Worm (Caenorhabditis elegans) whole organism, late embryonic: ENCODE results near the gene lury-1.

Experiments used
- C08G9.2 ChIP-seq: sonication (generic microtip); optimal IDR thresholded peaks from 2 replicates; lab custom pipeline; 2016; ENCODE audit warnings: mild to moderate bottlenecking, missing genetic modification characterization, moderate library complexity, missing compliant biosample characterization
- C38D4.7 ChIP-seq: fragments of 200-800 bp; sonication (Bioruptor generic); optimal IDR thresholded peaks from 2 replicates; lab custom pipeline; 2018; ENCODE audit warnings: mild to moderate bottlenecking, missing genetic modification characterization, moderate library complexity, missing compliant biosample characterization
- K02D7.2 ChIP-seq: sonication (generic microtip); optimal IDR thresholded peaks from 2 replicates; lab custom pipeline; 2017; ENCODE audit warnings: mild to moderate bottlenecking, missing genetic modification characterization, missing compliant biosample characterization
- K09A11.1 ChIP-seq: sonication (generic microtip); optimal IDR thresholded peaks from 2 replicates; lab custom pipeline; 2017; ENCODE audit warnings: antibody characterized with exemption, mild to moderate bottlenecking, missing genetic modification characterization, missing compliant biosample characterization; ENCODE audit not compliant: insufficient read depth
- Y22D7AL.16 ChIP-seq: sonication (generic microtip); optimal IDR thresholded peaks from 2 replicates; lab custom pipeline; 2016; ENCODE audit warnings: missing genetic modification characterization, missing compliant biosample characterization
- ahr-1 ChIP-seq: sonication (generic microtip); optimal IDR thresholded peaks from 2 replicates; lab custom pipeline; 2016; ENCODE audit warnings: missing genetic modification characterization, missing compliant biosample characterization
- ceh-14 ChIP-seq: sonication (generic microtip); optimal IDR thresholded peaks from 2 replicates; lab custom pipeline; 2016; ENCODE audit warnings: missing genotype, missing genetic modification characterization, missing compliant biosample characterization
- ceh-18 ChIP-seq: sonication (generic microtip); optimal IDR thresholded peaks from 2 replicates; lab custom pipeline; 2016; ENCODE audit warnings: missing genetic modification characterization, missing compliant biosample characterization
- ceh-2 ChIP-seq: sonication (generic microtip); optimal IDR thresholded peaks from 2 replicates; lab custom pipeline; 2016; ENCODE audit warnings: missing genotype, missing genetic modification characterization, missing compliant biosample characterization
- ceh-24 ChIP-seq: sonication (generic microtip); optimal IDR thresholded peaks from 2 replicates; lab custom pipeline; 2016; ENCODE audit warnings: mild to moderate bottlenecking, missing genetic modification characterization, missing compliant biosample characterization
- ceh-31 ChIP-seq: sonication (generic microtip); optimal IDR thresholded peaks from 2 replicates; lab custom pipeline; 2016; ENCODE audit warnings: missing genetic modification characterization, missing compliant biosample characterization
- ceh-48 ChIP-seq: sonication (generic microtip); optimal IDR thresholded peaks from 2 replicates; lab custom pipeline; 2016; ENCODE audit warnings: missing genetic modification characterization, inconsistent platforms, missing compliant biosample characterization
- dmd-4 ChIP-seq: sonication (generic microtip); optimal IDR thresholded peaks from 2 replicates; lab custom pipeline; 2016; ENCODE audit warnings: borderline replicate concordance, missing genetic modification characterization, missing compliant biosample characterization
- dve-1 ChIP-seq: sonication (generic microtip); optimal IDR thresholded peaks from 2 replicates; lab custom pipeline; 2017; ENCODE audit warnings: antibody characterized with exemption, mild to moderate bottlenecking, missing genetic modification characterization, missing compliant biosample characterization
- elt-4 ChIP-seq: sonication (generic microtip); optimal IDR thresholded peaks from 2 replicates; lab custom pipeline; 2016; ENCODE audit warnings: missing genetic modification characterization, missing compliant biosample characterization
- ets-4 ChIP-seq: sonication (generic microtip); optimal IDR thresholded peaks from 2 replicates; lab custom pipeline; 2016; ENCODE audit warnings: missing genetic modification characterization, missing compliant biosample characterization
- eyg-1 ChIP-seq: sonication (generic microtip); optimal IDR thresholded peaks from 2 replicates; lab custom pipeline; 2016; ENCODE audit warnings: missing genotype, missing genetic modification characterization, missing compliant biosample characterization
- gmeb-2 ChIP-seq: sonication (generic microtip); optimal IDR thresholded peaks from 2 replicates; lab custom pipeline; 2016; ENCODE audit warnings: missing genetic modification characterization, inconsistent platforms, missing compliant biosample characterization
- hlh-13 ChIP-seq: fragments of 200-800 bp; sonication (Bioruptor generic); optimal IDR thresholded peaks from 2 replicates; lab custom pipeline; 2018; ENCODE audit warnings: mild to moderate bottlenecking, missing genetic modification characterization, missing compliant biosample characterization
- hlh-15 ChIP-seq: sonication (generic microtip); optimal IDR thresholded peaks from 2 replicates; lab custom pipeline; 2016; ENCODE audit warnings: missing genetic modification characterization, missing compliant biosample characterization
- hlh-30 ChIP-seq: sonication (generic microtip); optimal IDR thresholded peaks from 2 replicates; lab custom pipeline; 2017; ENCODE audit warnings: antibody characterized with exemption, missing genetic modification characterization, missing compliant biosample characterization; ENCODE audit not compliant: insufficient read depth
- mec-3 ChIP-seq: sonication (generic microtip); optimal IDR thresholded peaks from 2 replicates; lab custom pipeline; 2016; ENCODE audit warnings: borderline replicate concordance, missing genetic modification characterization, missing compliant biosample characterization
- nfya-1 ChIP-seq: sonication (generic microtip); optimal IDR thresholded peaks from 2 replicates; lab custom pipeline; 2017; ENCODE audit warnings: missing genetic modification characterization, mild to moderate bottlenecking, missing compliant biosample characterization, antibody characterized with exemption, moderate library complexity
- odd-2 ChIP-seq: sonication (generic microtip); optimal IDR thresholded peaks from 2 replicates; lab custom pipeline; 2017; ENCODE audit warnings: antibody characterized with exemption, mild to moderate bottlenecking, missing genetic modification characterization, missing compliant biosample characterization
- pag-3 ChIP-seq: sonication (generic microtip); optimal IDR thresholded peaks from 2 replicates; lab custom pipeline; 2016; ENCODE audit warnings: missing compliant biosample characterization, missing genetic modification characterization, borderline replicate concordance
- pat-9 ChIP-seq: fragments of 200-800 bp; sonication (Bioruptor generic); optimal IDR thresholded peaks from 2 replicates; lab custom pipeline; 2018; ENCODE audit warnings: mild to moderate bottlenecking, missing genetic modification characterization, moderate library complexity, missing compliant biosample characterization
- pha-4 ChIP-seq: fragments of 150-350 bp; optimal IDR thresholded peaks from 2 replicates; lab custom pipeline; 2018; ENCODE audit warnings: missing biosample characterization, missing genetic modification reagents, missing genetic modification characterization
- pqm-1 ChIP-seq: sonication (generic microtip); optimal IDR thresholded peaks from 2 replicates; lab custom pipeline; 2016; ENCODE audit warnings: missing genetic modification characterization, missing compliant biosample characterization
- ref-2 ChIP-seq: sonication (generic microtip); optimal IDR thresholded peaks from 2 replicates; lab custom pipeline; 2016; ENCODE audit warnings: missing genetic modification characterization, missing compliant biosample characterization
- sdc-2 ChIP-seq: sonication (generic microtip); optimal IDR thresholded peaks from 2 replicates; lab custom pipeline; 2016; ENCODE audit warnings: missing genotype, missing genetic modification characterization, missing compliant biosample characterization
- sox-2 ChIP-seq: fragments of 200-800 bp; sonication (Bioruptor generic); IDR thresholded peaks from 2 replicates; pipeline ENCODE4 v1.3.6; 2022; ENCODE audit warnings: missing genetic modification reagents, missing genetic modification characterization, missing compliant biosample characterization
- sox-4 ChIP-seq: sonication (generic microtip); optimal IDR thresholded peaks from 2 replicates; lab custom pipeline; 2017; ENCODE audit warnings: mild to moderate bottlenecking, missing genetic modification characterization, inconsistent platforms, missing compliant biosample characterization
- unc-3 ChIP-seq, 2 experiments: fragments of 200-800 bp in 1 of 2; sonication (Bioruptor generic) in 1 of 2; sonication (generic microtip) in 1 of 2; conservative IDR thresholded peaks in 1 of 2; optimal IDR thresholded peaks in 1 of 2; 2 replicates each; pipeline versions ENCODE4 v1.3.6 to Lab custom; 2016 to 2022; ENCODE audit warnings: missing compliant biosample characterization in 2 of 2, missing genetic modification characterization in 2 of 2, missing genetic modification reagents in 1 of 2
- unc-42 ChIP-seq: sonication (generic microtip); optimal IDR thresholded peaks from 2 replicates; lab custom pipeline; 2016; ENCODE audit warnings: missing genotype, missing genetic modification characterization, missing compliant biosample characterization
- unc-55 ChIP-seq: sonication (generic microtip); optimal IDR thresholded peaks from 2 replicates; lab custom pipeline; 2017; ENCODE audit warnings: missing biosample characterization, missing genetic modification reagents, missing genetic modification characterization
- ztf-16 ChIP-seq: sonication (generic microtip); optimal IDR thresholded peaks from 2 replicates; lab custom pipeline; 2017; ENCODE audit warnings: missing genetic modification characterization, missing compliant biosample characterization

lury-1 gene

ce11 chrIII:12152599-12152998 is 33.6 kb upstream of the lury-1 start, which contains the start of gene Y75B8A.7:
Y75B8A.7 (plus strand) TSS chrIII:12152899.
- TF ChIP-seq sdc-2 (tag; lab: Kevin White, UChicago) (no peak), elt-4 (tag; lab: Kevin White, UChicago) (no peak), ceh-24 (no peak), ztf-16 (tag; lab: Kevin White, UChicago) (no peak), ref-2 (tag; lab: Kevin White, UChicago) (no peak), gmeb-2 (tag; lab: Kevin White, UChicago) (no peak), mec-3 (tag; lab: Kevin White, UChicago) (no peak), pha-4 (tag; lab: Kevin White, UChicago) (no peak), ahr-1 (tag; lab: Kevin White, UChicago) (no peak), C38D4.7 (GFP tag; lab: Kevin White, UChicago) (no peak), unc-3 (GFP tag; conservative IDR thresholded peaks at IDR 0.05; lab: Robert Waterston, UW) (no peak), unc-3 (tag; optimal IDR thresholded peaks at IDR 0.05; lab: Kevin White, UChicago) (no peak), sox-4 (tag; lab: Kevin White, UChicago) (no peak), C08G9.2 (tag; lab: Kevin White, UChicago) (no peak), ceh-31 (no peak), odd-2 (tag; lab: Kevin White, UChicago) (no peak), ceh-2 (tag; lab: Kevin White, UChicago) (no peak), Y22D7AL.16 (tag; lab: Kevin White, UChicago) (no peak), unc-55 (GFP tag; lab: Kevin White, UChicago) (no peak), ceh-14 (tag; lab: Kevin White, UChicago) (no peak), hlh-13 (GFP tag; lab: Kevin White, UChicago) (no peak)

- TF ChIP-seq ahr-1 (tag; lab: Kevin White, UChicago), result no peak
- TF ChIP-seq nfya-1 (tag; lab: Kevin White, UChicago), result peak; percentile 73
These were observed 32.7 kb upstream of the lury-1 start for ce11 chrIII:12153514-12153913.

- TF ChIP-seq nfya-1 (tag; lab: Kevin White, UChicago) (peak; percentile 97), K02D7.2 (tag; lab: Kevin White, UChicago) (no peak)
These were observed 30.5 kb upstream of the lury-1 start for ce11 chrIII:12155759-12156158.

ce11 chrIII:12156582-12156981 is 29.6 kb upstream of the lury-1 start:
- TF ChIP-seq pqm-1, result no peak
- TF ChIP-seq pat-9, result no peak
- TF ChIP-seq ceh-18 (tag; lab: Kevin White, UChicago), result no peak
- peak; percentile 88 for TF ChIP-seq nfya-1 (tag; lab: Kevin White, UChicago)

- TF ChIP-seq pha-4 (tag; lab: Kevin White, UChicago) (no peak), hlh-30 (tag; lab: Kevin White, UChicago) (no peak), ets-4 (tag; lab: Kevin White, UChicago) (no peak), nfya-1 (tag; lab: Kevin White, UChicago) (peak; percentile 80)
These were observed 28.6 kb upstream of the lury-1 start for ce11 chrIII:12157576-12157975.

ce11 chrIII:12159208-12159607 is 27.0 kb upstream of the lury-1 start:
- TF ChIP-seq unc-42 (tag; lab: Kevin White, UChicago), result no peak
- no peak for TF ChIP-seq hlh-13 (GFP tag; lab: Kevin White, UChicago)
- no peak for TF ChIP-seq pag-3 (tag; lab: Kevin White, UChicago)
- no peak for TF ChIP-seq sox-2
- TF ChIP-seq dmd-4 (tag; lab: Kevin White, UChicago), result no peak
- TF ChIP-seq ceh-48 (tag; lab: Kevin White, UChicago), result no peak
- TF ChIP-seq K09A11.1 (tag; lab: Kevin White, UChicago), result no peak
- no peak for TF ChIP-seq dve-1 (tag; lab: Kevin White, UChicago)
- no peak for TF ChIP-seq hlh-15 (tag; lab: Kevin White, UChicago)
- TF ChIP-seq sdc-2 (tag; lab: Kevin White, UChicago), result no peak
- no peak for TF ChIP-seq gmeb-2 (tag; lab: Kevin White, UChicago)
- no peak for TF ChIP-seq pha-4 (tag; lab: Kevin White, UChicago)
- TF ChIP-seq eyg-1, result no peak
- TF ChIP-seq ahr-1 (tag; lab: Kevin White, UChicago), result no peak
- TF ChIP-seq ceh-31, result no peak
- TF ChIP-seq, all 69 proteins: peak for 0
